Worm (Caenorhabditis elegans) whole organism, dauer: Measurements from ENCODE around the gene C16C8.5.
"Not testable (repeated sequence)": the region's sequence is repeated elsewhere in the genome, so short reads cannot be mapped to it uniquely, and the experiment has no call there.

Experiments
- unc-62 ChIP-seq: sonication (generic microtip); optimal IDR thresholded peaks from 2 replicates; lab custom pipeline; 2017; ENCODE audit warnings: missing biosample characterization, missing genetic modification reagents, missing genetic modification characterization

C16C8.5 gene

DNA sequence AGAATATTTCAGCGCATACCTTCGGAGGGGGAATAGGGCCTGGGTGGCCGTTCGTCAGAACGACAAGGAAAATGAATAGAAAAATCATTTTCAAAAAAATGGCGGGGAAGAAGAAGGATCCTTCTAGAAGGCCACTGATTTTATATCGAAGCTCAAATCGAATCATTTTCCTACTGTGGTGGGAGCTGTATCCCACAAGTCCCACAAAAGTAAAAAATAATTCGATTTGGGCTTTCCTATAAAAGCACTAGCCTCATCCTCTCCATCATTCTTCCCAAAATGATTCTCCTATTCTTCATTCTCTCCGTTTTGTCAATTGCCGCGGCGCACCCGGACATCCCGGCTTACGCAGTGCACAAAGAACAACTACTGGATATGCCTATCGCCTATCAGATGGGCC is 13.0 kb upstream of the C16C8.5 start, which contains the start of the genes C16C8.26 and C16C8.19:
Gene C16C8.26, minus strand, starts transcription at position 101 of the 400 bp plus-strand sequence.
Gene C16C8.19, plus strand, starts transcription at position 279 of the 400 bp plus-strand sequence.
- no peak for TF ChIP-seq unc-62

DNA sequence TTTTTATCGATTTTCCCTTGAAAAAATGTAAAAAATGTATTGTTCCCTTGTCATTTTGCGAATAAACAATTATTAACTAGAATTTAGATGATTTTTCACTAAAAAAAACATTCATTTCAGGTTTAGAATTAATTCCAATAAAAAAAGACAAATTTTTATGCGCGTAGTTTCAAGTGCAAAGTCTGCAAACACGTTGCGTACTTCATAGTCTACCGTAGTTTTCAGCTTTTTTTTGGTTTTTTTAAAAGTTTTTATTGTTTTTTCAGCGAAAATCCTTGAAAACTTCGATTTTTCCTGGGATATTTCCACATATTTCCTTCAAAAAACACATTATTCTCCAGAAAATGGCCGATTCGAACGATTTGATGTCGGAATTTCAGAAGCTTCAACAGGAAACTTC is 8.3 kb upstream of the C16C8.5 start, which contains the start of gene C16C8.11:
Gene C16C8.11, plus strand, starts transcription at position 188 of the 400 bp plus-strand sequence.
- no peak for TF ChIP-seq unc-62

ce11 chrII:3452421-3452820 is 7.2 kb upstream of the C16C8.5 start, which contains the start of gene C16C8.12:
Gene C16C8.12 (plus strand): TSS chrII:3452721.
- no peak for TF ChIP-seq unc-62

DNA sequence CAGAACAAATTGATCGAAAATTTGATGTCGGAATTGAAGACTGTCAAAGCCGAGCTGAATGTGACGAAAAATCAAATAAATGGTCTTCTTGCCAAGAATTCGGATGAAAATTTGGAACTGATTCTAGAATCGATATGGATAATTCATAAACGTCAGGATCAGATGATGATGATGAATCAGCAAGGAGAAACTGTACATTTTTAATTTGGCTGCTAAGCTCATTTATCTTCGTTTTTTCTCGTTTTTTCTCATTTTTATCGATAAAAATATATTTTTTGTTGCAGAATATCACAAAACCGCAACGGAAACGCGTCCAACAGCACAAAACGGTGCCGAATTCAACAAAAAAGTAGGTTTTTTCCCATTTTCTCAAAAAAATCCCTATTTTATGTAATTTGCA is 4.3 kb upstream of the C16C8.5 start, which contains the start of gene C16C8.14:
Gene C16C8.14, plus strand, starts transcription at position 301 of the 400 bp plus-strand sequence.
- TF ChIP-seq unc-62: not testable (repeated sequence)

ce11 chrII:3448776-3449280 is 3.6 kb upstream of the C16C8.5 start, which contains the start of gene C16C8.25:
Gene C16C8.25 (plus strand): TSS chrII:3449230.
- no peak for TF ChIP-seq unc-62

- TF ChIP-seq unc-62: no peak
These were observed 2.7 kb upstream of the C16C8.5 start, which contains the start of gene C16C8.21 for ce11 chrII:3447906-3448305. Gene C16C8.21 (plus strand): TSS chrII:3448206.

DNA sequence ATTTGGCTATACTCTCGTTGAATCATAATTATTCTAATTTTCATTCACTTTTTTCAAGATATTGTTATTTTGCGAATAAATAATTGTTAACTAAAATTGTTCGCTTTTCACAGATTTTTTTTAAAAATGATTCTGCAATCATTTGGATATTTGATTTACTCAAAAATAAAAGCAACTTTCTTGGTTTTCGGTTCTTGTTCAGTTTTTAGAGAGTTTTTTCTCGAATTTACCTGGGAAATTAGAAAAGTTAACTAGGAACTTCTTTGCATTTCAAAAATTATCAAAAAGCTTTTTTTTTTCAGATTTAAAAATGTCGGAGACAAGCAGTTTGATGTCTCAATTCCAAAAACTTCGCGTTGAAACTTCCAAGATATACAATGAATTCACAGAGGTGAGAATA is 1.5 kb upstream of the C16C8.5 start, which contains the start of the genes C16C8.20 and gldi-6:
Gene C16C8.20, plus strand, starts transcription at position 301 of the 400 bp plus-strand sequence.
Gene gldi-6, plus strand, starts transcription at position 301 of the 400 bp plus-strand sequence.
- no peak for TF ChIP-seq unc-62

ce11 chrII:3444280-3444679 is 905 bp downstream of the C16C8.5 start, which contains the start of gene C16C8.4:
Gene C16C8.4 (minus strand): TSS chrII:3444380.
- TF ChIP-seq unc-62: no peak

- no peak for TF ChIP-seq unc-62
These were observed 2.0 kb downstream of the C16C8.5 start, which contains the start of gene C16C8.22 for ce11 chrII:3443154-3443553. Gene C16C8.22 (minus strand): TSS chrII:3443254.

DNA sequence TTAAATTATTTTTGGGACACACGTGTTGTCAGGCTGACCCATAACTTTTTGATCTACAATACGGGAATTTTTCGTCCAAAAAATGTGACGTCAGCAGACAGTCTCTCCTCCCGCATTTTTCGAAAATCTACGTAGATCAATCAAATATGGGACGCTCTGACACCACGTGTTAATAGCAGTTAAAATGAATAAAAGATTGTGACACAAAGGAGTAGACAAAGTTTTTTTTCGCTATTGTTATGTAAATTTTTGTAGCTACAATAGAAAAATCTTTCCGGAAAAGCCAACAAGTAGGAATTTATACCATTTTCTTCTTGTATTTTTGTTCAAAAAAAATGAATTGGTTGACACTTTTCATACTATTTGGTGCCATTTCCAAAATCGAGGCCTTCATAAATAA is 3.8 kb downstream of the C16C8.5 start, which contains the start of gene C16C8.27:
Gene C16C8.27, plus strand, starts transcription at position 301 of the 400 bp plus-strand sequence.
- TF ChIP-seq unc-62: no peak

DNA sequence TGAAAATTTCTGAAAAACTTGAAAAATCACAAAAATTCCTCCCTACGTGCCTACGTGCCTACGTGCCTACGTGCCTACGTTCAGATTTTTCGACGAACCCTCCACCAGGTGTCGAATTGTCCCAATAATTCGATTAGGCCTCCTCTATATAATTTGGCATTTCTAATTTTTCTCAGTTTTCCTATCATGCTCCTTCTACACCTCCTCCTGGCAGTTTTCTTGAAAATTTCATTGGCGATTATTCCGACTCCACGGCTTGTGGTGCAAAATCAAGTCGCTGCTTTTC is 4.6 kb downstream of the C16C8.5 start, which contains the start of gene C16C8.17:
Gene C16C8.17, plus strand, starts transcription at position 187 of the 286 bp plus-strand sequence.
- TF ChIP-seq unc-62: no peak

DNA sequence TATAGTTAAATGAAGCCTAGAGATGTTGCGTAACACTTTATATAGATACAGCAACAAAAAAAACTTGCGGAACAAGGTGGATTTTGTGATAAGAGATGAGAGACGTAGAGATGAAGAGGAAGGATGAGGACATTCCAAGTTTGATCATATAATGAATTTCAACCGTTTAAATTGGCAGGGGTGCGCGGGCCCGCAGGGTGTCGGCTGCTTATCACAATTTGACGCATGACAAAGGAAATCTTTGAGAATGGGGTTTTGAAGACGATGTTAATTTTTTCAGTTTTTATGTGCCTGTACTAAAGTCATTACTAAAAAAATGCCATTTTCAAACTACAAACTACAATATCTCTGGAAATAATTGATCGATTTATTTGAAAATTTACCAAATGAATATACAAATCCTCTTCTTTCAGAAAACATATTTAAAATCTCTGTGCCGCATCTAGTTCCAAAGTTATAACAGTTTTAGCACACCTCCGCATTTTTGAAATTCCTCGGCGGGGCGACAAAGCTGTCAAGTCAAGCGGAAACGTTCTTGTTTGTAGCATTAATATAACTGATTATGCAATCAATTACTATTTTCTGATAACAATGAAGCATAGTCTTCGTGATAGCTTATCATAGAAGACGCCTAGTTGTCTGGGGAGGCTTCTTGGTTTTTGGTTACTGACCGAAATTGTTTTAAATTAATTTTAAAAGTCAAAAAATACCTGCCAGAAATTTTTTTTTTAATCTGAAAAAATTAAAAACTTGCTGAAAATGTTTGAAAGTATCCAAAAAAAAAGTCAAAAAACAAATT is 5.1 kb downstream of the C16C8.5 start:
- no peak for TF ChIP-seq unc-62

- no peak for TF ChIP-seq unc-62
These were observed 5.9 kb downstream of the C16C8.5 start for ce11 chrII:3439244-3439698.

DNA sequence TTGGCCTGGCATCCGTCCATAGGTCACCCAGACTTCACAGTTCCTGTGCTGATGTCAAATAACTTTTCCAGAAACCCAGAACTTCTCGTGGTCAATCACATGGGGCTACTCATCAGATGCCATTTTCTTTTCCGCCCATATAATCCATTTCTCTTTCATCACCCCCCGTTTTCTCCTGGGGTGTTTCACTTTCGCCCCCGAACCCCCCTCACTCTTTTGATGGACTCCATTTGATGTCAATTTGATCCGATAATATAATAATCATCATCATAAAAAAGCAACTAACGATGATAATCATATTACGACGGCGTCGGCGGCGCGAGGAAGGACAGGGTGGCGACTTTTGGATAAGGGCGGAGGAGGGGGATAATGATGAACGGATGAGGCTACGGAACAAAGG is 6.9 kb downstream of the C16C8.5 start:
- no peak for TF ChIP-seq unc-62

ce11 chrII:3437393-3437792 is 7.8 kb downstream of the C16C8.5 start:
- no peak for TF ChIP-seq unc-62

- TF ChIP-seq unc-62: no peak
These were observed 8.8 kb downstream of the C16C8.5 start, which contains the start of gene skpo-2 for ce11 chrII:3436412-3436811. Gene skpo-2 (minus strand): TSS chrII:3436512.

- TF ChIP-seq unc-62: no peak
These were observed 10.2 kb downstream of the C16C8.5 start for ce11 chrII:3434893-3435503.
